Worm (Caenorhabditis elegans): ENCODE data around the gene acbp-7.
A peak's percentile ranks its signal among the peaks of the same experiment; 100 is the strongest.

acbp-7 gene

ce11 chrIII:4878281-4878680 is 40.8 kb downstream of the acbp-7 start, which contains the start of the genes tost-1 and arx-6:
Gene tost-1 (minus strand): TSS chrIII:4878311.
Gene arx-6 (plus strand): TSS chrIII:4878658.
- TF ChIP-seq tra-1 (GFP tag; IDR thresholded peaks at IDR 0.05) (no peak), dmd-8 (GFP tag; IDR thresholded peaks at IDR 0.05) (no peak), lim-7 (GFP tag; IDR thresholded peaks at IDR 0.05) (no peak), ztf-7 (tag; optimal IDR thresholded peaks at IDR 0.05) (no peak), mdt-29 (GFP tag; IDR thresholded peaks at IDR 0.05) (no peak), lin-38 (GFP tag; IDR thresholded peaks at IDR 0.05) (peak; percentile 93), php-3 (GFP tag; IDR thresholded peaks at IDR 0.05) (no peak), dmd-6 (GFP tag; IDR thresholded peaks at IDR 0.05) (no peak), Y75B8A.6 (GFP tag; IDR thresholded peaks at IDR 0.05) (no peak), nhr-11 (tag; optimal IDR thresholded peaks at IDR 0.05) (no peak), ceh-20 (GFP tag; IDR thresholded peaks at IDR 0.05) (no peak), madf-9 (GFP tag; conservative IDR thresholded peaks at IDR 0.05) (no peak), Y5F2A.4 (GFP tag; optimal IDR thresholded peaks at IDR 0.05) (no peak), dpl-1 (GFP tag; optimal IDR thresholded peaks at IDR 0.05) (peak; percentile 84), F44E2.7 (GFP tag; IDR thresholded peaks at IDR 0.05) (no peak), lsy-2 (tag; optimal IDR thresholded peaks at IDR 0.05) (peak in 1 of 2 experiments; percentile 69), F37D6.2 (tag; optimal IDR thresholded peaks at IDR 0.05) (no peak), daf-12 (tag; optimal IDR thresholded peaks at IDR 0.05) (no peak), daf-16 (GFP tag; optimal IDR thresholded peaks at IDR 0.05) (no peak), daf-16 (tag; optimal IDR thresholded peaks at IDR 0.05) (no peak), ZK337.2 (GFP tag; IDR thresholded peaks at IDR 0.05) (no peak), fkh-10 (GFP tag; optimal IDR thresholded peaks at IDR 0.05) (peak; percentile 19), ceh-32 (tag; optimal IDR thresholded peaks at IDR 0.05; ENCODE audit: poor library complexity) (no peak), hlh-11 (tag; optimal IDR thresholded peaks at IDR 0.05) (no peak), aha-1 (tag) (no peak), lin-13 (GFP tag; optimal IDR thresholded peaks at IDR 0.05) (no peak), mes-2 (tag; optimal IDR thresholded peaks at IDR 0.05; ENCODE audit: poor library complexity, severe bottlenecking) (peak; percentile 81)

DNA sequence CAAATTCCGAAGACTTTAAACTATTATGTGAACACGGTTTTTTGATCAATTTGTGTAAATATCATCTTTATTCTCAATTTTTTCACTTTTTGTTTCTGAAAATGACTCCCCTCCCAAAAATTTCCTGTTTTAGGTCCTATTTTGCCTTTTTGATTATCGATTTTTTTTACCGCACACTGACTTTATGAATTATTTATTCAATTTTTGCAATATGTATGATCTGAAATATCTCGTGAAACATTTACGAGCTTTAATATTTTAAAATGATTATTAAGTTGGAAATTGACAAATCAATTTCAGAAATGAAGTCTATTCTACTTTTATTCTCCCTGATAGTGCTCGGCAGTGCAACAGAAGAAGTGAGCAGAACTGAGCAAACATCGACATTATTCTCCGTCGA is 41.9 kb downstream of the acbp-7 start, which contains the start of gene C35D10.1:
TSS of gene C35D10.1 (plus strand) at position 301 of the 400 bp plus-strand sequence.
- TF ChIP-seq ceh-28 (tag; optimal IDR thresholded peaks at IDR 0.05) = peak; percentile 38
- TF ChIP-seq zip-2 (tag; optimal IDR thresholded peaks at IDR 0.05) = no peak
- peak; percentile 62 for TF ChIP-seq lin-38 (GFP tag; IDR thresholded peaks at IDR 0.05)
- TF ChIP-seq nhr-11 (tag; optimal IDR thresholded peaks at IDR 0.05) = no peak
- no peak for TF ChIP-seq mxl-2 (GFP tag; conservative IDR thresholded peaks at IDR 0.05)

DNA sequence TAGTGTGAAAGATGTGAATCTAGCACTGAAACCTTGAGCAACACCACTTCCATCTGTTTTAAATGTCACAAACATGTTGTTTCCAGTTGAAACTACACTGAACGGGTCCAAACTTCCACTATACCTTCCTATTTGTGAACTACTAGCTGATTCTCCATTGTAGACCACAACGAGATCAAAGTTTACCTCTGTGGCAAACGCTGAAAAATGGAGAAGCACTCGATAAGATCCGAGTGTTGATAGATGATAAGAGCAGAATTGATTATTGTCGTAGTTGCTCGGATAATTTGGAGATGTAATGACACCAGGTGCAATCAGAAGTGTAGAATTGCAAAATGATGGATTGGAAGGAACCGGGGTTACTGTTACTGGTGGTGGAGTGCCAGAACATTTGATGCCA is 44.4 kb downstream of the acbp-7 start:
- TF ChIP-seq daf-16 (GFP tag; optimal IDR thresholded peaks at IDR 0.05) (no peak), daf-16 (tag; optimal IDR thresholded peaks at IDR 0.05) (peak; percentile 22), nhr-28 (tag; optimal IDR thresholded peaks at IDR 0.05) (peak; percentile 11), aha-1 (tag) (no peak), dmd-6 (GFP tag; IDR thresholded peaks at IDR 0.05) (0 out of 2 replicates have a peak, but pooled peaks have one; percentile 17), hlh-11 (tag; optimal IDR thresholded peaks at IDR 0.05) (peak; percentile 12), mdl-1 (tag; optimal IDR thresholded peaks at IDR 0.05) (no peak), pqm-1 (tag; optimal IDR thresholded peaks at IDR 0.05) (peak; percentile 38)

ce11 chrIII:4883429-4883828 is 45.9 kb downstream of the acbp-7 start, which contains the start of gene clec-5:
Gene clec-5 (minus strand): TSS chrIII:4883606.
- TF ChIP-seq dve-1 (tag; optimal IDR thresholded peaks at IDR 0.05; ENCODE audit: insufficient read depth) (peak; percentile 13), lir-3 (tag; optimal IDR thresholded peaks at IDR 0.05) (no peak), daf-16 (GFP tag; optimal IDR thresholded peaks at IDR 0.05) (no peak), daf-16 (tag; optimal IDR thresholded peaks at IDR 0.05) (peak; percentile 17), pqm-1 (tag; optimal IDR thresholded peaks at IDR 0.05) (peak; percentile 56)

All from whole organism, L4 larva.